Worm (Caenorhabditis elegans): ENCODE data around the gene abhd-3.2.
A peak's percentile ranks its signal among the peaks of the same experiment; 100 is the strongest.

DNA sequence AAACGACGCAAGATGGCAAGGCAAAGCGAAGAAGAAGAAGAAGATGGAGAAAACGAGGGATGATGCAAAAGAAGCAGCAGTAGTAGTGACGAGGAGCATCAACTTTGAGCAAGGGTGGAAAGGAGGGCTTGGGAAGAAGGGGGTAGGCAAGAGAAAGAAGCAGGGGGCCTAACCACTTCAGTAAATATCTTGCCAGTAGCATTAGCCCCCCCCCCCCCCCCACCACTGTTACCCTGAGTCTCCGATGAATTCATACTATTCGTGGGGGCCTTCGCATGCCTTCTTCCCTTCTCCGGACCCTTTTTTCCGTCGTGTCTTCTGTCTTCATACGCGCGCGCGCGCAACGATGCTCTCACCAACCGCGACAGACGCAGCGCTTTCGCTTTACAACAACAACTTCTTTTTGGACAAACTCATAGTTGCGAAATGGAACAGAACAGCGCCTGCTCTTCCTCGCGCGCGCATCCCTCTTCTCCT lies 44.1 kb upstream of the abhd-3.2 start:
- TF ChIP-seq him-1 (tag; optimal IDR thresholded peaks at IDR 0.05) (peak; percentile 23), W03F9.2 (tag; optimal IDR thresholded peaks at IDR 0.05) (no peak)

All from whole organism, L4/young adult.